Fruit fly (Drosophila melanogaster) whole organism, embryonic: ENCODE measurements around the gene Tmtc4.

ENCODE experiments used
- Antp ChIP-seq: fragments of 200-800 bp; sonication (Bioruptor generic); optimal IDR thresholded peaks from 3 replicates; lab custom pipeline; 2016; ENCODE audit warnings: missing biosample characterization, missing genetic modification characterization
- CG10147 ChIP-seq: fragments of 200-800 bp; sonication (Bioruptor generic); optimal IDR thresholded peaks from 2 replicates; lab custom pipeline; 2019; ENCODE audit warnings: missing biosample characterization, mild to moderate bottlenecking, missing genetic modification characterization, moderate library complexity
- CG1024 ChIP-seq: fragments of 200-800 bp; sonication (Bioruptor generic); IDR thresholded peaks from 2 replicates; pipeline ENCODE4 v1.3.6; 2022; ENCODE audit warnings: missing biosample characterization, missing genetic modification characterization
- CG12219 ChIP-seq: fragments of 200-800 bp; sonication (Bioruptor generic); optimal IDR thresholded peaks from 3 replicates; lab custom pipeline; 2018; ENCODE audit warnings: missing biosample characterization, mild to moderate bottlenecking, missing genetic modification characterization
- CG1233 ChIP-seq: fragments of 200-800 bp; sonication (Bioruptor generic); optimal IDR thresholded peaks from 4 replicates; lab custom pipeline; 2018; ENCODE audit warnings: missing biosample characterization, mild to moderate bottlenecking, missing genetic modification characterization
- CG15011 ChIP-seq: fragments of 200-800 bp; sonication (Bioruptor generic); optimal IDR thresholded peaks from 3 replicates; lab custom pipeline; 2018; ENCODE audit warnings: missing biosample characterization, mild to moderate bottlenecking, missing genetic modification characterization
- CG15269 ChIP-seq: fragments of 200-800 bp; sonication (Bioruptor generic); optimal IDR thresholded peaks from 2 replicates; lab custom pipeline; 2018; ENCODE audit warnings: missing biosample characterization, mild to moderate bottlenecking, missing genetic modification characterization, moderate library complexity
- CG17568 ChIP-seq: fragments of 200-800 bp; sonication (Bioruptor generic); optimal IDR thresholded peaks from 2 replicates; lab custom pipeline; 2018; ENCODE audit warnings: missing biosample characterization, mild to moderate bottlenecking, missing genetic modification characterization, moderate library complexity
- CG17829 ChIP-seq: fragments of 200-800 bp; optimal IDR thresholded peaks from 2 replicates; lab custom pipeline; 2019; ENCODE audit warnings: missing biosample characterization, mild to moderate bottlenecking, missing genetic modification characterization, moderate library complexity
- CG18011 ChIP-seq: fragments of 200-800 bp; sonication (Bioruptor generic); optimal IDR thresholded peaks from 2 replicates; lab custom pipeline; 2017; ENCODE audit warnings: missing biosample characterization, missing genetic modification characterization, mild to moderate bottlenecking, moderate library complexity, missing genotype
- CG18619 ChIP-seq: fragments of 200-800 bp; sonication (Bioruptor generic); optimal IDR thresholded peaks from 3 replicates; lab custom pipeline; 2017; ENCODE audit warnings: missing biosample characterization, mild to moderate bottlenecking, missing genetic modification characterization
- CG3847 ChIP-seq: fragments of 200-800 bp; sonication (Bioruptor generic); IDR thresholded peaks from 2 replicates; pipeline ENCODE4 v1.3.6; 2022; ENCODE audit warnings: missing biosample characterization, missing genetic modification characterization
- CG4360 ChIP-seq: fragments of 200-800 bp; sonication (Bioruptor generic); IDR thresholded peaks from 2 replicates; pipeline ENCODE4 v1.3.6; 2022; ENCODE audit warnings: missing biosample characterization, missing genetic modification characterization
- CG7745 ChIP-seq: fragments of 200-800 bp; sonication (Bioruptor generic); optimal IDR thresholded peaks from 2 replicates; lab custom pipeline; 2018; ENCODE audit warnings: missing biosample characterization, mild to moderate bottlenecking, missing genetic modification characterization, moderate library complexity
- CG8478 ChIP-seq: fragments of >200 bp; optimal IDR thresholded peaks from 2 replicates; lab custom pipeline; 2018
- Doc3 ChIP-seq: fragments of 200-800 bp; sonication (Bioruptor generic); IDR thresholded peaks from 3 replicates; pipeline ENCODE4 v1.3.6; 2022; ENCODE audit warnings: missing biosample characterization, missing genetic modification characterization; ENCODE audit not compliant: partially characterized antibody
- Elba2 ChIP-seq: fragments of 200-800 bp; sonication (Bioruptor generic); optimal IDR thresholded peaks from 3 replicates; lab custom pipeline; 2016; ENCODE audit warnings: missing biosample characterization, missing genetic modification characterization
- Fer2 ChIP-seq: fragments of 200-800 bp; sonication (Bioruptor generic); optimal IDR thresholded peaks from 2 replicates; lab custom pipeline; 2018; ENCODE audit warnings: missing biosample characterization, mild to moderate bottlenecking, missing genetic modification characterization, moderate library complexity
- Gug ChIP-seq: fragments of 200-800 bp; sonication (Bioruptor generic); IDR thresholded peaks from 4 replicates; pipeline ENCODE4 v1.3.6; 2022; ENCODE audit warnings: missing biosample characterization, missing genetic modification characterization
- H15 ChIP-seq: fragments of 200-800 bp; sonication (Bioruptor generic); IDR thresholded peaks from 3 replicates; pipeline ENCODE4 v1.3.6; 2022; ENCODE audit warnings: missing biosample characterization, missing genetic modification characterization
- Hr78 ChIP-seq, 2 experiments: fragments of 200-800 bp in 1 of 2; fragments of >200 bp in 1 of 2; sonication (Bioruptor generic) in 1 of 2; optimal IDR thresholded peaks; 2 replicates each; lab custom pipeline; 2017 to 2019; ENCODE audit warnings: missing biosample characterization in 2 of 2, missing genetic modification characterization in 2 of 2, mild to moderate bottlenecking in 1 of 2, moderate library complexity in 1 of 2
- Lpt ChIP-seq: fragments of >200 bp; optimal IDR thresholded peaks from 2 replicates; lab custom pipeline; 2018; ENCODE audit warnings: missing biosample characterization, missing genetic modification characterization
- MTF-1 ChIP-seq: fragments of 200-800 bp; sonication (Bioruptor generic); optimal IDR thresholded peaks from 2 replicates; lab custom pipeline; 2018; ENCODE audit warnings: missing biosample characterization, mild to moderate bottlenecking, missing genetic modification characterization, borderline replicate concordance
- Mrtf ChIP-seq: fragments of 200-800 bp; sonication (Bioruptor generic); IDR thresholded peaks from 3 replicates; pipeline ENCODE4 v1.3.6; 2022; ENCODE audit warnings: missing biosample characterization, missing genetic modification characterization
- NC2α ChIP-seq: fragments of 200-800 bp; sonication (Bioruptor generic); optimal IDR thresholded peaks from 2 replicates; lab custom pipeline; 2016; ENCODE audit warnings: missing biosample characterization, missing genetic modification characterization
- Nf-YB ChIP-seq: fragments of 200-800 bp; sonication (Bioruptor generic); optimal IDR thresholded peaks from 3 replicates; lab custom pipeline; 2019; ENCODE audit warnings: missing biosample characterization, mild to moderate bottlenecking, missing genetic modification characterization, moderate library complexity
- Six4 ChIP-seq: fragments of 200-800 bp; sonication (Bioruptor generic); optimal IDR thresholded peaks from 2 replicates; lab custom pipeline; 2016; ENCODE audit warnings: missing biosample characterization, missing genetic modification characterization
- Xbp1 ChIP-seq: fragments of 200-800 bp; sonication (Bioruptor generic); optimal IDR thresholded peaks from 3 replicates; lab custom pipeline; 2016; ENCODE audit warnings: missing biosample characterization, mild to moderate bottlenecking, missing genetic modification characterization
- cad ChIP-seq: fragments of >200 bp; optimal IDR thresholded peaks from 2 replicates; lab custom pipeline; 2017; ENCODE audit warnings: missing biosample characterization, missing genetic modification characterization
- cg ChIP-seq: fragments of 200-800 bp; sonication (Bioruptor generic); optimal IDR thresholded peaks from 3 replicates; lab custom pipeline; 2019; ENCODE audit warnings: missing biosample characterization, mild to moderate bottlenecking, missing genetic modification characterization, moderate library complexity
- cwo ChIP-seq: fragments of 200-800 bp; sonication (Bioruptor generic); optimal IDR thresholded peaks from 3 replicates; lab custom pipeline; 2017; ENCODE audit warnings: missing biosample characterization, missing genetic modification characterization, mild to moderate bottlenecking, moderate library complexity, missing genetic modification reagents
- danr ChIP-seq: fragments of 200-800 bp; sonication (Bioruptor generic); IDR thresholded peaks from 2 replicates; pipeline ENCODE4 v1.3.6; 2022; ENCODE audit warnings: missing biosample characterization, missing genetic modification characterization
- dati ChIP-seq: fragments of 200-800 bp; sonication (Bioruptor generic); IDR thresholded peaks from 2 replicates; pipeline ENCODE4 v1.3.6; 2022; ENCODE audit warnings: missing biosample characterization, missing genetic modification characterization
- dmrt11E ChIP-seq: fragments of 200-800 bp; sonication (Bioruptor generic); optimal IDR thresholded peaks from 3 replicates; lab custom pipeline; 2018; ENCODE audit warnings: missing biosample characterization, mild to moderate bottlenecking, missing genetic modification characterization, moderate library complexity
- gcm2 ChIP-seq: fragments of 200-800 bp; sonication (Bioruptor generic); optimal IDR thresholded peaks from 2 replicates; lab custom pipeline; 2016; ENCODE audit warnings: missing biosample characterization, missing genetic modification characterization
- gfzf ChIP-seq: fragments of 200-800 bp; sonication (Bioruptor generic); optimal IDR thresholded peaks from 2 replicates; lab custom pipeline; 2016; ENCODE audit warnings: missing biosample characterization, mild to moderate bottlenecking, missing genetic modification characterization, moderate library complexity
- ham ChIP-seq: fragments of 200-800 bp; sonication (Bioruptor generic); IDR thresholded peaks from 2 replicates; pipeline ENCODE4 v1.3.6; 2022; ENCODE audit warnings: missing biosample characterization, missing genetic modification characterization
- kah ChIP-seq: fragments of 200-800 bp; sonication (Bioruptor generic); optimal IDR thresholded peaks from 2 replicates; lab custom pipeline; 2018; ENCODE audit warnings: missing biosample characterization, mild to moderate bottlenecking, missing genetic modification characterization
- knrl ChIP-seq: fragments of 200-800 bp; sonication (Bioruptor generic); IDR thresholded peaks from 3 replicates; pipeline ENCODE4 v1.3.6; 2022; ENCODE audit warnings: missing biosample characterization, missing genetic modification characterization; ENCODE audit not compliant: partially characterized antibody
- lola ChIP-seq, 3 experiments: fragments of >200 bp in 2 of 3; fragments of 200-800 bp in 1 of 3; sonication (Bioruptor generic) in 1 of 3; optimal IDR thresholded peaks; 2 replicates each; lab custom pipeline; 2017 to 2019; ENCODE audit warnings: missing biosample characterization in 3 of 3, missing genetic modification characterization in 3 of 3, mild to moderate bottlenecking in 1 of 3, moderate library complexity in 1 of 3
- maf-S ChIP-seq: fragments of 200-800 bp; sonication (Bioruptor generic); optimal IDR thresholded peaks from 2 replicates; lab custom pipeline; 2016; ENCODE audit warnings: missing biosample characterization, missing genetic modification characterization
- peb ChIP-seq: fragments of 200-800 bp; sonication (Bioruptor generic); IDR thresholded peaks from 2 replicates; pipeline ENCODE4 v1.3.6; 2022; ENCODE audit warnings: missing biosample characterization, missing genetic modification characterization
- pzg ChIP-seq: fragments of 200-800 bp; sonication (Bioruptor generic); optimal IDR thresholded peaks from 3 replicates; lab custom pipeline; 2018; ENCODE audit warnings: missing biosample characterization, mild to moderate bottlenecking, missing genetic modification characterization, moderate library complexity
- so ChIP-seq: fragments of 200-800 bp; sonication (Bioruptor generic); IDR thresholded peaks from 3 replicates; pipeline ENCODE4 v1.3.6; 2022; ENCODE audit warnings: missing biosample characterization, missing genetic modification characterization
- sqz ChIP-seq: fragments of 200-800 bp; sonication (Bioruptor generic); optimal IDR thresholded peaks from 3 replicates; lab custom pipeline; 2018; ENCODE audit warnings: missing biosample characterization, mild to moderate bottlenecking, missing genetic modification characterization
- tio ChIP-seq: fragments of 200-800 bp; sonication (Bioruptor generic); optimal IDR thresholded peaks from 2 replicates; lab custom pipeline; 2017; ENCODE audit warnings: missing biosample characterization, missing genetic modification characterization, inconsistent platforms
- twi ChIP-seq: fragments of 200-800 bp; optimal IDR thresholded peaks from 2 replicates; lab custom pipeline; 2019; ENCODE audit warnings: missing biosample characterization, mild to moderate bottlenecking, missing genetic modification characterization, moderate library complexity
- zen ChIP-seq: fragments of 200-800 bp; sonication (Bioruptor generic); optimal IDR thresholded peaks from 3 replicates; lab custom pipeline; 2018; ENCODE audit warnings: missing biosample characterization, mild to moderate bottlenecking, missing genetic modification characterization, moderate library complexity
- zfh2 ChIP-seq: fragments of 200-800 bp; sonication (Bioruptor generic); optimal IDR thresholded peaks from 2 replicates; lab custom pipeline; 2016; ENCODE audit warnings: missing biosample characterization, missing genetic modification characterization

Tmtc4 gene

DNA sequence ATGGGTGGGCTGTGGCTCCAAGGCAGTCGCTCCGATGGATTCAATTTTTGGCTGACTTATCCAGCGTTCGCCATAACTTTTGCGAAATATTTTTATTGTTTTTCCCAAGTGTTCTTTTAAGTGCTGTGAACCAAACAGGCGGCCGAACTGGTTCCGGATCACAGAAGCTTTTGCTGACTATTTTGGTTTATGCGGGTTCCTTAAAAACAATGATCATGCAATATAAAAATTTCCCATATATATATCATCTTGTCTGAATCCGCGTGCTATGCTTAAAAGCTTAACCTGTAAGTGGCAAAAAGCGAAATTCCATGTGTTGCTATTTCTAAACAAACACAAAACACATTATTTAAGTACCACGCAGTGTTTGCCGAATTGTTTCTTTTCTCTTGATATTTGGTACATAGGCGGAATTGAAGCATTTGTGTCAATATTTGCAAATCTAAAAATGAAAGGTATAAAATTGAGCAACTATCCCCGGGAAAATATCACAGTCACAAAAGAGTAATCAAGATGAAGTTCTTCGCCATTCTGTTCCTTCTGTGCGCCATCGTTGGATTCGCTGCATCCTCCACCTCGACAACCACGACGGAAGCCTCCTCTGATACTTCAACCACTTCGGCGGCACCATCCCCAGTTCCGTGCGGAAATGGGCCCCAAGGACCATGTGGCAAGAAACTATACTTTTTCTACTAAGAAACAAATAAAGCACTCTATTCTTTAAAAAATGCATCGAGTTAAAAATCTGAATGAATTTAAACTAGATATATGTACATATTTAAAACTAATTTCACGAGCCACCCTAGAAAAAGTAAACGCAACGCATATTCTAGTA, 30.9 kb upstream of the Tmtc4 start, which contains the start of the genes CG6276 and CG44040 (continued):
- TF ChIP-seq Fer2 (peak; percentile 24), CG15269 (tag; lab: Kevin White, UChicago) (peak; percentile 35), Gug (GFP tag; lab: Robert Waterston, UW) (peak; percentile 19; the same call in 1 of the 4 replicates), Six4 (GFP tag; lab: Kevin White, UChicago) (no peak), Hr78 (GFP tag; optimal IDR thresholded peaks at IDR 0.05; lab: Kevin White, UChicago) (no peak), lola (GFP tag; optimal IDR thresholded peaks at IDR 0.05; lab: Kevin White, UChicago) (peak in 1 of 3 experiments; percentile 19), CG10147 (GFP tag; lab: Kevin White, UChicago) (peak; percentile 32), gcm2 (GFP tag; lab: Kevin White, UChicago) (no peak), NC2α (no peak), so (GFP tag; lab: Robert Waterston, UW) (no peak), Elba2 (no peak), dati (GFP tag; lab: Robert Waterston, UW) (0 out of 2 replicates have a peak, but pooled peaks have one; percentile 15), CG18011 (no peak), CG15011 (GFP tag; lab: Kevin White, UChicago) (no peak), CG12219 (GFP tag; lab: Kevin White, UChicago) (peak; percentile 22), zfh2 (GFP tag; lab: Kevin White, UChicago) (peak; percentile 55), ham (GFP tag; lab: Robert Waterston, UW) (no peak), Xbp1 (GFP tag; lab: Kevin White, UChicago) (peak; percentile 35), CG1024 (GFP tag; lab: Robert Waterston, UW) (no peak), zen (no peak), danr (no peak), cad (GFP tag; lab: Kevin White, UChicago) (no peak), twi (tag; lab: Kevin White, UChicago) (no peak), sqz (GFP tag; lab: Kevin White, UChicago) (no peak), CG1233 (peak; percentile 41), kah (GFP tag; lab: Kevin White, UChicago) (no peak), CG4360 (no peak), Antp (GFP tag; lab: Kevin White, UChicago) (peak; percentile 32), MTF-1 (GFP tag; lab: Kevin White, UChicago) (no peak), dmrt11E (tag; lab: Kevin White, UChicago) (no peak), CG17568 (GFP tag; lab: Kevin White, UChicago) (no peak), CG3847 (GFP tag; lab: Robert Waterston, UW) (no peak), CG8478 (lab: Kevin White, UChicago) (no peak), cwo (GFP tag; lab: Kevin White, UChicago) (peak; percentile 6), pzg (peak; percentile 28), CG17829 (tag; lab: Kevin White, UChicago) (peak; percentile 18), Mrtf (GFP tag; lab: Robert Waterston, UW) (peak; percentile 39; the same call in 1 of the 3 replicates), peb (no peak), Doc3 (GFP tag; lab: Robert Waterston, UW) (no peak), H15 (GFP tag; lab: Robert Waterston, UW) (0 out of 3 replicates have a peak, but pooled peaks have one; percentile 41), Nf-YB (GFP tag; lab: Kevin White, UChicago) (no peak), CG7745 (tag; lab: Kevin White, UChicago) (no peak), maf-S (GFP tag; lab: Kevin White, UChicago) (no peak), CG18619 (GFP tag; lab: Kevin White, UChicago) (peak; percentile 30), gfzf (GFP tag; lab: Kevin White, UChicago) (no peak), tio (GFP tag; lab: Kevin White, UChicago) (no peak), Lpt (GFP tag; lab: Kevin White, UChicago) (no peak), cg (GFP tag; lab: Kevin White, UChicago) (no peak), knrl (no peak)
